Worm (Caenorhabditis elegans) whole organism, L3 larva: ENCODE results near the gene F12F6.1.

Experiments
- R02D3.7 ChIP-seq: fragments of 150-350 bp; optimal IDR thresholded peaks from 2 replicates; lab custom pipeline; 2014; ENCODE audit warnings: missing biosample characterization, missing genetic modification characterization
- ama-1 ChIP-seq: fragments of 150-350 bp; optimal IDR thresholded peaks from 2 replicates; lab custom pipeline; 2018
- egl-27 ChIP-seq: sonication (generic microtip); optimal IDR thresholded peaks from 4 replicates; lab custom pipeline; 2017; ENCODE audit warnings: missing biosample characterization, missing genetic modification reagents, missing genetic modification characterization
- eor-1 ChIP-seq, 2 experiments: fragments of 150-350 bp; optimal IDR thresholded peaks; 2 replicates each; lab custom pipeline; 2014 to 2018; ENCODE audit warnings: missing biosample characterization in 2 of 2, missing genetic modification characterization in 2 of 2
- lin-39 ChIP-seq: fragments of 150-350 bp; optimal IDR thresholded peaks from 2 replicates; lab custom pipeline; 2018; ENCODE audit warnings: missing biosample characterization, missing genetic modification reagents, missing genetic modification characterization
- nhr-237 ChIP-seq: fragments of 150-350 bp; optimal IDR thresholded peaks from 2 replicates; lab custom pipeline; 2014; ENCODE audit warnings: missing biosample characterization, missing genetic modification characterization
- nhr-25 ChIP-seq: sonication (generic microtip); optimal IDR thresholded peaks from 2 replicates; lab custom pipeline; 2017; ENCODE audit warnings: missing biosample characterization, missing genetic modification characterization
- zag-1 ChIP-seq: fragments of 150-350 bp; optimal IDR thresholded peaks from 2 replicates; lab custom pipeline; 2014; ENCODE audit warnings: missing biosample characterization, missing genetic modification characterization

DNA sequence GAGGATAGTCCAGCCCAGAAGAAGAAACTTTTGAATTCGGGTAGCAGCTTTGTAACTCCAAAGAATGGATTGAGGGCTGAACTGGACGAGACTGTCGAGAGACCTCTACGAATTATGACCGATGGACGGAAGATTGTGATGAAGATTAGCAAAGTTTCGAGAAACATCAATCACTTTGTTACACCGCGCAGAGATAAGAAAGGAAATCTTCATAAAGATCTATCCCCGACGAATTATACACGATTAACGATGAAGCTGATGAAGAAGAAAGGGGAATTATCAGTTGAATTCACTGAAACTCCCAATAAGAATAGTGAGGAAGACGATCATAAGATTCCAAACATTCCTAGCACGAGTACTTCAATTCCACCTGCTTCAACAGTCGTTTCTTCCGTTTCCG is 16.0 kb downstream of the F12F6.1 start:
- TF ChIP-seq R02D3.7 (no peak), lin-39 (tag; lab: Kevin White, UChicago) (no peak), egl-27 (tag; lab: Kevin White, UChicago) (no peak), eor-1 (tag; optimal IDR thresholded peaks at IDR 0.05; lab: Kevin White, UChicago) (no peak), ama-1 (no peak), nhr-25 (tag; lab: Kevin White, UChicago) (no peak), nhr-237 (tag; lab: Kevin White, UChicago) (no peak), zag-1 (tag; lab: Kevin White, UChicago) (no peak)
